5 worm cellular contexts compared by ENCODE assay signal in the genomic region with DNA sequence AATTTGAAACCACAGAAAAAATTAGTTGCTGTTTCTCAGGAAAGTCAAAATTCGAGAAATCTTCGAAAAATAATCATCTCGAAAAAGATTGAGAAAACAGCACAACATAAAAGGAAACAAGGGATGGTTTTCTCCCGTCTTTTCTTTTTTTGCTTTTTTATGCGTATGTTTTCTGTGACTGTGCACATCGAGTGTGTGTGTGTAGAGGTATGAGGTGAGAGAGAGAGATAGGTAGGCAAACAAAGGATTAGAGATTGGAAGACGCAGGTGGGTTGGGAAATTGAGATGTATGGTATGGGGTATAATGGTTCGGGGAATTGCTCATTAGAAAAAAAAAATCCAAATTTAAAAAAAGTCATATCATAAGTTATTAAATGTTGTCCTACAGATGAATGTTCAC.
TF ChIP-seq lines count a peak whose summit lies in the region.

No protein-coding gene starts in this region.

TF ChIP-seq in whole organism, L2 larva, 48 proteins besides CTCF, POLR2A, EP300 and RAD21:
- TF ChIP-seq fos-1 (tag; optimal IDR thresholded peaks at IDR 0.05; lab: Kevin White, UChicago) (peak; percentile 17), snpc-4 (tag; optimal IDR thresholded peaks at IDR 0.05; lab: Kevin White, UChicago) (no peak), alr-1 (tag; optimal IDR thresholded peaks at IDR 0.05; lab: Kevin White, UChicago) (no peak), mdl-1 (tag; optimal IDR thresholded peaks at IDR 0.05; lab: Kevin White, UChicago) (no peak)

TF ChIP-seq in whole organism, L3 larva, 47 proteins besides CTCF, POLR2A, EP300 and RAD21:
- no peak for TF ChIP-seq nhr-77 (tag; optimal IDR thresholded peaks at IDR 0.05; lab: Kevin White, UChicago)
- no peak for TF ChIP-seq lin-15B (tag; optimal IDR thresholded peaks at IDR 0.05; lab: Kevin White, UChicago)
- TF ChIP-seq hmg-11 (tag; optimal IDR thresholded peaks at IDR 0.05; lab: Kevin White, UChicago): peak; percentile 25
- no peak for TF ChIP-seq ceh-82 (tag; optimal IDR thresholded peaks at IDR 0.05; lab: Kevin White, UChicago)
- no peak for TF ChIP-seq ceh-9 (tag; optimal IDR thresholded peaks at IDR 0.05; lab: Kevin White, UChicago)
- no peak for TF ChIP-seq nhr-11 (tag; optimal IDR thresholded peaks at IDR 0.05; lab: Kevin White, UChicago)
- peak; percentile 75 for TF ChIP-seq pha-4 (tag; optimal IDR thresholded peaks at IDR 0.05; lab: Kevin White, UChicago)
- no peak for TF ChIP-seq zag-1 (tag; optimal IDR thresholded peaks at IDR 0.05; lab: Kevin White, UChicago)
- TF ChIP-seq fkh-2 (tag; optimal IDR thresholded peaks at IDR 0.05; lab: Kevin White, UChicago): no peak
- TF ChIP-seq unc-62 (GFP tag; optimal IDR thresholded peaks at IDR 0.05; lab: Kevin White, UChicago): no peak
- TF ChIP-seq ZK546.5 (tag; optimal IDR thresholded peaks at IDR 0.05; lab: Kevin White, UChicago): no peak

TF ChIP-seq in whole organism, L4 larva, 104 proteins besides CTCF, POLR2A, EP300 and RAD21:
- TF ChIP-seq php-3 (GFP tag; IDR thresholded peaks at IDR 0.05; lab: Robert Waterston, UW): no peak
- no peak for TF ChIP-seq F44E2.7 (GFP tag; IDR thresholded peaks at IDR 0.05; lab: Robert Waterston, UW)
- TF ChIP-seq Y48G9A.11 (GFP tag; IDR thresholded peaks at IDR 0.05; lab: Robert Waterston, UW): no peak
- no peak for TF ChIP-seq saeg-2 (GFP tag; IDR thresholded peaks at IDR 0.05; lab: Robert Waterston, UW)
- TF ChIP-seq lin-38 (GFP tag; IDR thresholded peaks at IDR 0.05; lab: Robert Waterston, UW): no peak
- no peak for TF ChIP-seq ZK337.2 (GFP tag; IDR thresholded peaks at IDR 0.05; lab: Robert Waterston, UW)
- TF ChIP-seq ctbp-1 (GFP tag; IDR thresholded peaks at IDR 0.05; lab: Robert Waterston, UW): no peak
- no peak for TF ChIP-seq pqm-1 (tag; optimal IDR thresholded peaks at IDR 0.05; lab: Kevin White, UChicago)
- peak; percentile 33 for TF ChIP-seq dve-1 (tag; optimal IDR thresholded peaks at IDR 0.05; lab: Kevin White, UChicago; ENCODE audit: insufficient read depth)
- TF ChIP-seq ceh-28 (tag; optimal IDR thresholded peaks at IDR 0.05; lab: Kevin White, UChicago): no peak
- TF ChIP-seq daf-19 (GFP tag; conservative IDR thresholded peaks at IDR 0.05; lab: Robert Waterston, UW): no peak
- TF ChIP-seq madf-5 (GFP tag; IDR thresholded peaks at IDR 0.05; lab: Robert Waterston, UW): no peak
- TF ChIP-seq pha-4 (GFP tag; IDR thresholded peaks at IDR 0.05; lab: Robert Waterston, UW): no peak
- TF ChIP-seq pha-4 (tag; optimal IDR thresholded peaks at IDR 0.05; lab: Kevin White, UChicago): peak; percentile 68
- no peak for TF ChIP-seq tra-1 (GFP tag; IDR thresholded peaks at IDR 0.05; lab: Robert Waterston, UW)
- TF ChIP-seq T20F7.1 (GFP tag; optimal IDR thresholded peaks at IDR 0.05; lab: Kevin White, UChicago): no peak
- TF ChIP-seq nhr-237 (tag; optimal IDR thresholded peaks at IDR 0.05; lab: Kevin White, UChicago): no peak
- no peak for TF ChIP-seq daf-8 (GFP tag; IDR thresholded peaks at IDR 0.05; lab: Robert Waterston, UW)
- peak; percentile 41 for TF ChIP-seq nhr-28 (tag; optimal IDR thresholded peaks at IDR 0.05; lab: Kevin White, UChicago)
- TF ChIP-seq hif-1 (tag; optimal IDR thresholded peaks at IDR 0.05; lab: Kevin White, UChicago): no peak
- no peak for TF ChIP-seq ceh-20 (GFP tag; IDR thresholded peaks at IDR 0.05; lab: Robert Waterston, UW)
- TF ChIP-seq nhr-111 (GFP tag; optimal IDR thresholded peaks at IDR 0.05; lab: Kevin White, UChicago): no peak
- no peak for TF ChIP-seq daf-16 (GFP tag; optimal IDR thresholded peaks at IDR 0.05; lab: Kevin White, UChicago)
- TF ChIP-seq daf-16 (tag; optimal IDR thresholded peaks at IDR 0.05; lab: Kevin White, UChicago): peak; percentile 50
- no peak for TF ChIP-seq zag-1 (tag; optimal IDR thresholded peaks at IDR 0.05; lab: Kevin White, UChicago)
- no peak for TF ChIP-seq tag-97 (GFP tag; IDR thresholded peaks at IDR 0.05; lab: Robert Waterston, UW)

TF ChIP-seq in whole organism, late embryonic, 69 proteins besides CTCF, POLR2A, EP300 and RAD21:
- TF ChIP-seq lim-6 (tag; optimal IDR thresholded peaks at IDR 0.05; lab: Kevin White, UChicago) (no peak), elt-2 (tag; optimal IDR thresholded peaks at IDR 0.05; lab: Kevin White, UChicago) (peak; percentile 12), pax-1 (tag; optimal IDR thresholded peaks at IDR 0.05; lab: Kevin White, UChicago) (peak; percentile 12), odd-2 (tag; optimal IDR thresholded peaks at IDR 0.05; lab: Kevin White, UChicago) (no peak), hlh-30 (tag; optimal IDR thresholded peaks at IDR 0.05; lab: Kevin White, UChicago; ENCODE audit: insufficient read depth) (no peak), ama-1 (optimal IDR thresholded peaks at IDR 0.05; lab: Kevin White, UChicago) (no peak), pat-9 (tag; optimal IDR thresholded peaks at IDR 0.05; lab: Kevin White, UChicago) (no peak), unc-86 (tag; optimal IDR thresholded peaks at IDR 0.05; lab: Kevin White, UChicago) (no peak), ceh-9 (tag; optimal IDR thresholded peaks at IDR 0.05; lab: Kevin White, UChicago) (no peak), dmd-4 (tag; optimal IDR thresholded peaks at IDR 0.05; lab: Kevin White, UChicago; ENCODE audit: borderline replicate concordance) (no peak), ceh-14 (tag; optimal IDR thresholded peaks at IDR 0.05; lab: Kevin White, UChicago) (no peak), K09A11.1 (tag; optimal IDR thresholded peaks at IDR 0.05; lab: Kevin White, UChicago; ENCODE audit: insufficient read depth) (no peak), rnt-1 (tag; optimal IDR thresholded peaks at IDR 0.05; lab: Kevin White, UChicago) (no peak)
TF ChIP-seq in whole organism, late embryonic: peak in this region for 2.

TF ChIP-seq in whole organism, mixed stage, embryonic, 35 proteins besides CTCF, POLR2A, EP300 and RAD21:
- TF ChIP-seq mep-1 (tag; optimal IDR thresholded peaks at IDR 0.05; lab: Kevin White, UChicago) (no peak), nhr-2 (tag; optimal IDR thresholded peaks at IDR 0.05; lab: Kevin White, UChicago) (peak; percentile 35)
TF ChIP-seq in whole organism, mixed stage, embryonic: peak in this region for 1.
